Comparison of ENCODE assay signal across 2 worm cellular contexts in the genomic region with DNA sequence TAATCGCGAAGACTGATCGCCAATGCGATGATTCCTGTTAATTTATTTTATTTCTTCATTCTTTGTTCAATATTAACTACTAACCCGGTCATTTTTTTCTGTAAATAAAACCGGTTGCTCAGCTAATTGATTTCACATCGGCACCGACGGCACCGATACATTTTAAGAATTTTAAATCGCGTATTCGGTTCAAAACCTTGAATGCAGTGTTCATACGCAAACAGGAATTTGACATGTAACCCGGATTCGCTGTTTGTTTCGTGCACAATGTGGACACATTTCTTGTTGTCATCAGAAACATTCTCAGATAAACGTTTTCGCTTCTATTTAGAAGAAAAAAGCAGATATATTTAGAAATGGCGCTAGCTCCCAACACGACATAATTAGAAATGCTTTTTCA.
TF ChIP-seq lines count a peak whose summit lies in the region.

No protein-coding gene starts in this region.

TF ChIP-seq in whole organism, L4 larva, 104 proteins besides CTCF, POLR2A, EP300 and RAD21:
- no peak for TF ChIP-seq aha-1 (tag; lab: Kevin White, UChicago)
- TF ChIP-seq hlh-30 (tag; optimal IDR thresholded peaks at IDR 0.05; lab: Kevin White, UChicago; ENCODE audit: insufficient read depth): no peak
- TF ChIP-seq saeg-2 (GFP tag; IDR thresholded peaks at IDR 0.05; lab: Robert Waterston, UW): no peak
- no peak for TF ChIP-seq nhr-6 (tag; optimal IDR thresholded peaks at IDR 0.05; lab: Kevin White, UChicago)
- no peak for TF ChIP-seq nhr-102 (tag; optimal IDR thresholded peaks at IDR 0.05; lab: Kevin White, UChicago)
- no peak for TF ChIP-seq ces-1 (GFP tag; optimal IDR thresholded peaks at IDR 0.05; lab: Kevin White, UChicago)
- TF ChIP-seq snpc-1.2 (GFP tag; IDR thresholded peaks at IDR 0.05; lab: Robert Waterston, UW): peak; percentile 64; the same call in 1 of the 2 replicates
- TF ChIP-seq dve-1 (tag; optimal IDR thresholded peaks at IDR 0.05; lab: Kevin White, UChicago; ENCODE audit: insufficient read depth): no peak

TF ChIP-seq in whole organism, young adult, 124 proteins besides CTCF, POLR2A, EP300 and RAD21 (continues in another document):
- TF ChIP-seq ztf-22 (GFP tag; optimal IDR thresholded peaks at IDR 0.05; lab: Kevin White, UChicago) (no peak), ama-1 (optimal IDR thresholded peaks at IDR 0.05; lab: Kevin White, UChicago) (no peak), ama-1 (GFP tag; optimal IDR thresholded peaks at IDR 0.05; lab: Kevin White, UChicago) (peak in 1 of 2 experiments; percentile 15), let-607 (tag; optimal IDR thresholded peaks at IDR 0.05; lab: Kevin White, UChicago) (no peak), hsf-1 (GFP tag; IDR thresholded peaks at IDR 0.05; lab: Robert Waterston, UW) (peak; percentile 85), hlh-12 (tag; optimal IDR thresholded peaks at IDR 0.05; lab: Kevin White, UChicago) (no peak), Y67H2A.10 (GFP tag; conservative IDR thresholded peaks at IDR 0.05; lab: Robert Waterston, UW) (no peak), snpc-1.1 (tag; optimal IDR thresholded peaks at IDR 0.05; lab: Kevin White, UChicago; ENCODE audit: insufficient read depth) (no peak), lin-54 (GFP tag; optimal IDR thresholded peaks at IDR 0.05; lab: Kevin White, UChicago) (peak; percentile 17), F57A8.1 (GFP tag; optimal IDR thresholded peaks at IDR 0.05; lab: Kevin White, UChicago) (no peak), F39B2.1 (GFP tag; IDR thresholded peaks at IDR 0.05; lab: Robert Waterston, UW) (no peak), hmg-1.2 (GFP tag; IDR thresholded peaks at IDR 0.05; lab: Robert Waterston, UW) (peak; percentile 45), pha-4 (tag; optimal IDR thresholded peaks at IDR 0.05; lab: Kevin White, UChicago) (no peak), zfh-2 (GFP tag; conservative IDR thresholded peaks at IDR 0.05; lab: Robert Waterston, UW) (no peak), lsy-27 (tag; optimal IDR thresholded peaks at IDR 0.05; lab: Kevin White, UChicago; ENCODE audit: borderline replicate concordance, insufficient read depth) (no peak), ceh-91 (GFP tag; IDR thresholded peaks at IDR 0.05; lab: Robert Waterston, UW) (peak; percentile 45; the same call in 1 of the 2 replicates), die-1 (tag; optimal IDR thresholded peaks at IDR 0.05; lab: Kevin White, UChicago) (peak; percentile 19), ztf-18 (tag; optimal IDR thresholded peaks at IDR 0.05; lab: Kevin White, UChicago) (no peak), somi-1 (GFP tag; optimal IDR thresholded peaks at IDR 0.05; lab: Kevin White, UChicago) (no peak), xnd-1 (tag; optimal IDR thresholded peaks at IDR 0.05; lab: Kevin White, UChicago) (no peak), him-1 (tag; optimal IDR thresholded peaks at IDR 0.05; lab: Kevin White, UChicago) (no peak), tbp1 (GFP tag; optimal IDR thresholded peaks at IDR 0.05; lab: Kevin White, UChicago) (peak; percentile 4), F52B5.7 (tag; optimal IDR thresholded peaks at IDR 0.05; lab: Kevin White, UChicago) (no peak), F57C9.4 (tag; optimal IDR thresholded peaks at IDR 0.05; lab: Kevin White, UChicago) (no peak), nhr-120 (GFP tag; IDR thresholded peaks at IDR 0.05; lab: Robert Waterston, UW) (no peak), nhr-27 (tag; optimal IDR thresholded peaks at IDR 0.05; lab: Kevin White, UChicago) (no peak), bed-2 (GFP tag; IDR thresholded peaks at IDR 0.05; lab: Robert Waterston, UW) (no peak), lin-26 (GFP tag; IDR thresholded peaks at IDR 0.05; lab: Robert Waterston, UW) (peak; percentile 78), ekl-4 (GFP tag; IDR thresholded peaks at IDR 0.05; lab: Robert Waterston, UW) (peak; percentile 51; the same call in 1 of the 2 replicates), mxl-1 (tag; optimal IDR thresholded peaks at IDR 0.05; lab: Kevin White, UChicago) (no peak), snpc-4 (GFP tag; optimal IDR thresholded peaks at IDR 0.05; lab: Kevin White, UChicago) (no peak), snpc-4 (tag; optimal IDR thresholded peaks at IDR 0.05; lab: Kevin White, UChicago) (no peak), nhr-90 (tag; optimal IDR thresholded peaks at IDR 0.05; lab: Kevin White, UChicago) (no peak), mcd-1 (GFP tag; IDR thresholded peaks at IDR 0.05; lab: Robert Waterston, UW) (no peak), unc-62 (GFP tag; optimal IDR thresholded peaks at IDR 0.05; lab: Kevin White, UChicago) (no peak), nfya-2 (GFP tag; IDR thresholded peaks at IDR 0.05; lab: Robert Waterston, UW) (no peak), rpc-1 (optimal IDR thresholded peaks at IDR 0.05; lab: Kevin White, UChicago) (no peak), rpc-1 (tag; optimal IDR thresholded peaks at IDR 0.05; lab: Kevin White, UChicago) (no peak), dox-1 (GFP tag; IDR thresholded peaks at IDR 0.05; lab: Robert Waterston, UW) (no peak), ceh-27 (GFP tag; optimal IDR thresholded peaks at IDR 0.05; lab: Kevin White, UChicago) (no peak), athp-1 (tag; optimal IDR thresholded peaks at IDR 0.05; lab: Kevin White, UChicago) (no peak), ztf-3 (GFP tag; optimal IDR thresholded peaks at IDR 0.05; lab: Kevin White, UChicago) (no peak), aptf-3 (GFP tag; IDR thresholded peaks at IDR 0.05; lab: Robert Waterston, UW) (no peak), tbx-9 (tag; optimal IDR thresholded peaks at IDR 0.05; lab: Kevin White, UChicago; ENCODE audit: borderline replicate concordance) (no peak), madf-10 (tag; optimal IDR thresholded peaks at IDR 0.05; lab: Kevin White, UChicago) (no peak), T07F8.4 (tag; optimal IDR thresholded peaks at IDR 0.05; lab: Kevin White, UChicago) (no peak), Y53G8AR.9 (GFP tag; conservative IDR thresholded peaks at IDR 0.05; lab: Robert Waterston, UW) (peak; percentile 82; the same call in 1 of the 2 replicates), madf-8 (GFP tag; conservative IDR thresholded peaks at IDR 0.05; lab: Robert Waterston, UW) (peak; percentile 55), B0035.1 (tag; optimal IDR thresholded peaks at IDR 0.05; lab: Kevin White, UChicago) (no peak), attf-6 (GFP tag; IDR thresholded peaks at IDR 0.05; lab: Robert Waterston, UW) (peak; percentile 64), Y53F4B.3 (GFP tag; IDR thresholded peaks at IDR 0.05; lab: Robert Waterston, UW) (no peak), B0336.3 (GFP tag; IDR thresholded peaks at IDR 0.05; lab: Robert Waterston, UW) (peak; percentile 44; the same call in 1 of the 2 replicates), efl-1 (GFP tag; optimal IDR thresholded peaks at IDR 0.05; lab: Kevin White, UChicago) (no peak), K11D2.4 (GFP tag; IDR thresholded peaks at IDR 0.05; lab: Robert Waterston, UW) (no peak), hrde-1 (tag; optimal IDR thresholded peaks at IDR 0.05; lab: Kevin White, UChicago; ENCODE audit: borderline replicate concordance) (no peak), F22D6.2 (tag; optimal IDR thresholded peaks at IDR 0.05; lab: Kevin White, UChicago) (no peak), ztf-6 (GFP tag; IDR thresholded peaks at IDR 0.05; lab: Robert Waterston, UW) (no peak), snpc-3.4 (tag; optimal IDR thresholded peaks at IDR 0.05; lab: Kevin White, UChicago) (peak; percentile 32), madf-6 (GFP tag; IDR thresholded peaks at IDR 0.05; lab: Robert Waterston, UW) (peak; percentile 68), lin-35 (GFP tag; optimal IDR thresholded peaks at IDR 0.05; lab: Kevin White, UChicago) (no peak), C17E4.6 (GFP tag; IDR thresholded peaks at IDR 0.05; lab: Robert Waterston, UW) (0 out of 2 replicates have a peak, but pooled peaks have one; percentile 62), attf-3 (GFP tag; conservative IDR thresholded peaks at IDR 0.05; lab: Robert Waterston, UW) (no peak), attf-5 (GFP tag; optimal IDR thresholded peaks at IDR 0.05; lab: Kevin White, UChicago) (no peak), cebp-1 (GFP tag; IDR thresholded peaks at IDR 0.05; lab: Robert Waterston, UW) (no peak), cebp-1 (tag; optimal IDR thresholded peaks at IDR 0.05; lab: Kevin White, UChicago) (peak; percentile 13), lsl-1 (GFP tag; optimal IDR thresholded peaks at IDR 0.05; lab: Kevin White, UChicago) (no peak), rcor-1 (GFP tag; IDR thresholded peaks at IDR 0.05; lab: Robert Waterston, UW) (peak; percentile 74), nfyb-1 (GFP tag; IDR thresholded peaks at IDR 0.05; lab: Robert Waterston, UW) (no peak), hlh-26 (GFP tag; conservative IDR thresholded peaks at IDR 0.05; lab: Robert Waterston, UW) (no peak), C06A6.2 (GFP tag; conservative IDR thresholded peaks at IDR 0.05; lab: Robert Waterston, UW) (no peak), pbrm-1 (GFP tag; IDR thresholded peaks at IDR 0.05; lab: Robert Waterston, UW) (peak; percentile 64; the same call in 1 of the 2 replicates), tlf-1 (GFP tag; optimal IDR thresholded peaks at IDR 0.05; lab: Kevin White, UChicago) (no peak), let-526 (GFP tag; IDR thresholded peaks at IDR 0.05; lab: Robert Waterston, UW) (no peak), B0261.1 (tag; optimal IDR thresholded peaks at IDR 0.05; lab: Kevin White, UChicago) (no peak), sea-2 (GFP tag; IDR thresholded peaks at IDR 0.05; lab: Robert Waterston, UW) (no peak), nfya-1 (tag; optimal IDR thresholded peaks at IDR 0.05; lab: Kevin White, UChicago; ENCODE audit: borderline replicate concordance, insufficient read depth) (no peak), ztf-28 (GFP tag; IDR thresholded peaks at IDR 0.05; lab: Robert Waterston, UW) (no peak), ztf-25 (GFP tag; IDR thresholded peaks at IDR 0.05; lab: Robert Waterston, UW) (peak; percentile 86), F37B4.10 (GFP tag; IDR thresholded peaks at IDR 0.05; lab: Robert Waterston, UW) (no peak), dpl-1 (GFP tag; optimal IDR thresholded peaks at IDR 0.05; lab: Kevin White, UChicago) (no peak), F55B11.4 (tag; optimal IDR thresholded peaks at IDR 0.05; lab: Kevin White, UChicago; ENCODE audit: borderline replicate concordance, insufficient read depth) (no peak)
